Fruit fly (Drosophila melanogaster) Kc167 (cell line): Measurements from ENCODE around the gene Cpr65Ec.

Source experiments
- Myc ChIP-seq: fragments of >200 bp; optimal IDR thresholded peaks from 2 replicates; lab custom pipeline; 2017; ENCODE audit warnings: missing external identifiers
- psq ChIP-seq: fragments of >200 bp; optimal IDR thresholded peaks from 2 replicates; lab custom pipeline; 2017; ENCODE audit warnings: missing external identifiers

- TF ChIP-seq Myc (lab: Kevin White, UChicago) (no peak), psq (lab: Kevin White, UChicago) (no peak)
These were observed 1.6 kb upstream of the Cpr65Ec start for dm6 chr3L:7091331-7091904.
